Worm (Caenorhabditis elegans): ENCODE results near the gene sri-70.

DNA sequence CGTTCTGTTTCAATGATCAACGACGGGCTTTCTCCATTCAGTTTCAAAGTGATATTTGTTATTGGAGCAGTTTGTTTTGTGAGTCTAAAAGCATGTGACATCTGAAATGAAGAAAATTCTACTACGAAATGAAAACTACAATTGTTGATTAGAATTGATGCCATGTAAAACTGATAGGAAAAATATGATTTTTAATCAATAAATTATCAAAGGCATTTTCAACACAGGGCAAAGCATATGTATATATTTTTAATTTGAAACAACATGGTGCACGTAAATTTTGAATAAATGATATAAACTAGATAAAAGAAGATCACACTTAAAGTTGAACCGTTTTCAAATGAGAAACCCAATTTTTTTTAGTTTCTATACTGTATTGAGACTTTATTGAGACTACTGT lies 1.5 kb upstream of the sri-70 start, which contains the start of gene K10G4.5:
- TF ChIP-seq unc-120 (tag; optimal IDR thresholded peaks at IDR 0.05; ENCODE audit: poor library complexity, severe bottlenecking): no peak
- no peak for TF ChIP-seq pha-4 (tag; optimal IDR thresholded peaks at IDR 0.05)
- TF ChIP-seq lsy-2 (tag; optimal IDR thresholded peaks at IDR 0.05): no peak
- no peak for TF ChIP-seq ces-1 (GFP tag; optimal IDR thresholded peaks at IDR 0.05)
- TF ChIP-seq unc-62 (GFP tag; optimal IDR thresholded peaks at IDR 0.05): no peak
- no peak for TF ChIP-seq mep-1 (tag; optimal IDR thresholded peaks at IDR 0.05)

All from whole organism, mixed stage, embryonic.